Worm (Caenorhabditis elegans) whole organism, L3 larva: ENCODE results near the gene sptl-1.

Source experiments
- ama-1 ChIP-seq: fragments of 150-350 bp; optimal IDR thresholded peaks from 2 replicates; lab custom pipeline; 2018
- egl-27 ChIP-seq: sonication (generic microtip); optimal IDR thresholded peaks from 4 replicates; lab custom pipeline; 2017; ENCODE audit warnings: missing biosample characterization, missing genetic modification reagents, missing genetic modification characterization
- elt-3 ChIP-seq, 3 experiments: fragments of 150-350 bp in 1 of 3; sonication (generic microtip) in 2 of 3; optimal IDR thresholded peaks; 2 replicates in 2 of 3; 4 replicates in 1 of 3; lab custom pipeline; 2014 to 2017; ENCODE audit warnings: missing biosample characterization in 3 of 3, missing genetic modification characterization in 3 of 3
- fkh-10 ChIP-seq: sonication (generic microtip); optimal IDR thresholded peaks from 2 replicates; lab custom pipeline; 2017; ENCODE audit warnings: missing biosample characterization, missing genetic modification reagents, missing genetic modification characterization
- mdl-1 ChIP-seq: fragments of 150-350 bp; optimal IDR thresholded peaks from 2 replicates; lab custom pipeline; 2014; ENCODE audit warnings: missing biosample characterization, missing genetic modification characterization
- nhr-77 ChIP-seq: fragments of 150-350 bp; optimal IDR thresholded peaks from 2 replicates; lab custom pipeline; 2014; ENCODE audit warnings: missing biosample characterization, missing genetic modification characterization
- snpc-4 ChIP-seq: fragments of 150-350 bp; optimal IDR thresholded peaks from 2 replicates; lab custom pipeline; 2014; ENCODE audit warnings: missing biosample characterization, missing genetic modification characterization
- ztf-11 ChIP-seq: fragments of 150-350 bp; optimal IDR thresholded peaks from 2 replicates; lab custom pipeline; 2014; ENCODE audit warnings: missing biosample characterization, missing genetic modification characterization

- TF ChIP-seq snpc-4 (tag; lab: Kevin White, UChicago): no peak
- TF ChIP-seq ama-1 (lab: Kevin White, UChicago): no peak
- TF ChIP-seq ztf-11: no peak
- no peak for TF ChIP-seq fkh-10 (GFP tag; lab: Kevin White, UChicago)
- no peak for TF ChIP-seq nhr-77 (tag; lab: Kevin White, UChicago)
- no peak for TF ChIP-seq elt-3 (tag; optimal IDR thresholded peaks at IDR 0.05; lab: Kevin White, UChicago)
- no peak for TF ChIP-seq egl-27 (tag; lab: Kevin White, UChicago)
- no peak for TF ChIP-seq mdl-1 (tag; lab: Kevin White, UChicago)
Observed at ce11 chrII:104234-104633, 52.8 kb downstream of the sptl-1 start, which contains the start of gene col-68.
